Worm (Caenorhabditis elegans) whole organism, L4/young adult: ENCODE results near the gene C18F10.2.

ENCODE experiments used
- W03F9.2 ChIP-seq: fragments of 150-350 bp; optimal IDR thresholded peaks from 2 replicates; lab custom pipeline; 2014; ENCODE audit warnings: missing biosample characterization, missing genetic modification characterization
- him-1 ChIP-seq: sonication (generic microtip); optimal IDR thresholded peaks from 2 replicates; lab custom pipeline; 2016; ENCODE audit warnings: missing genotype, missing genetic modification reagents, missing genetic modification characterization, missing compliant biosample characterization

ce11 chrIII:6248064-6248687, 24.8 kb upstream of the C18F10.2 start, which contains the start of the genes gen-1 and stt-3:
- TF ChIP-seq W03F9.2 (tag; lab: Kevin White, UChicago) (no peak), him-1 (tag; lab: Kevin White, UChicago) (no peak)
